Fruit fly (Drosophila melanogaster): ENCODE results near the gene Atpalpha.

DNA sequence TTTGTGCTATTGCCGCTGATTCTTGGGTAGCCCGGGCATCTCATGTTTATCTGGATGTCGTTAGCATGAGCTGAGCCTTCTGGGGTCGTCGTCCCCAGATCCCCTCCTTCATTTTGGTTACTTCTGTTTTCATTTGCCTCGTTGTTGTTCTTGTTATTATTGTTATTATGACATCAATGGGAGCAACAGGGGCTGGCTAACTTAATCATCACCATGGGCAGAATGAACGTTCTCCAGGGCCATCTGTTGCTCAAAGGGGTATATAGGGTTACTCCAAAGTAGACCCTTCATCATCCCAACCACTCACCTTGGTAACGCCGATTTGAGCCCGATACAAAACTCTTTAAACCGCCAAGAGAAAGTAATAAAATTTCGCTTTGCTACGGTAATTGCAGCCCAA, 49.8 kb downstream of the Atpalpha start:
- TF ChIP-seq CG11762 (GFP tag; optimal IDR thresholded peaks at IDR 0.05; ENCODE audit: insufficient read depth) (no peak), eg (GFP tag; IDR thresholded peaks at IDR 0.05) (no peak), CG16779 (tag; optimal IDR thresholded peaks at IDR 0.05) (no peak), Sox14 (GFP tag; optimal IDR thresholded peaks at IDR 0.05) (no peak), net (GFP tag; optimal IDR thresholded peaks at IDR 0.05) (no peak), Eip78C (GFP tag) (no peak), Eip75B (GFP tag; optimal IDR thresholded peaks at IDR 0.05) (no peak), CG9139 (GFP tag; optimal IDR thresholded peaks at IDR 0.05) (no peak), CG11294 (GFP tag; IDR thresholded peaks at IDR 0.05) (no peak), OdsH (GFP tag; optimal IDR thresholded peaks at IDR 0.05) (no peak)
